Worm (Caenorhabditis elegans) whole organism, young adult: ENCODE measurements around the gene bpnt-1.

Source experiments
- ZK185.1 ChIP-seq: sonication (generic microtip); optimal IDR thresholded peaks from 2 replicates; lab custom pipeline; 2016; ENCODE audit warnings: mild to moderate bottlenecking, missing genetic modification characterization, missing compliant biosample characterization; ENCODE audit not compliant: poor library complexity, severe bottlenecking
- egl-18 ChIP-seq: fragments of 200-800 bp; sonication (Bioruptor generic); IDR thresholded peaks from 2 replicates; pipeline ENCODE4 v1.3.6; 2022; ENCODE audit warnings: missing genetic modification reagents, missing genetic modification characterization, missing compliant biosample characterization
- hsf-1 ChIP-seq: fragments of 200-800 bp; sonication (Bioruptor generic); IDR thresholded peaks from 2 replicates; pipeline ENCODE4 v1.3.6; 2022; ENCODE audit warnings: missing genetic modification reagents, missing genetic modification characterization, missing compliant biosample characterization
- lsl-1 ChIP-seq: fragments of 200-800 bp; sonication (Bioruptor generic); optimal IDR thresholded peaks from 2 replicates; lab custom pipeline; 2018; ENCODE audit warnings: mild to moderate bottlenecking, missing genetic modification characterization, moderate library complexity, missing compliant biosample characterization
- nhr-90 ChIP-seq: sonication (generic microtip); optimal IDR thresholded peaks from 2 replicates; lab custom pipeline; 2016; ENCODE audit warnings: missing genotype, mild to moderate bottlenecking, missing genetic modification characterization, missing compliant biosample characterization
- xnd-1 ChIP-seq: sonication (generic microtip); optimal IDR thresholded peaks from 2 replicates; lab custom pipeline; 2016; ENCODE audit warnings: missing genotype, missing genetic modification reagents, missing genetic modification characterization, missing compliant biosample characterization

DNA sequence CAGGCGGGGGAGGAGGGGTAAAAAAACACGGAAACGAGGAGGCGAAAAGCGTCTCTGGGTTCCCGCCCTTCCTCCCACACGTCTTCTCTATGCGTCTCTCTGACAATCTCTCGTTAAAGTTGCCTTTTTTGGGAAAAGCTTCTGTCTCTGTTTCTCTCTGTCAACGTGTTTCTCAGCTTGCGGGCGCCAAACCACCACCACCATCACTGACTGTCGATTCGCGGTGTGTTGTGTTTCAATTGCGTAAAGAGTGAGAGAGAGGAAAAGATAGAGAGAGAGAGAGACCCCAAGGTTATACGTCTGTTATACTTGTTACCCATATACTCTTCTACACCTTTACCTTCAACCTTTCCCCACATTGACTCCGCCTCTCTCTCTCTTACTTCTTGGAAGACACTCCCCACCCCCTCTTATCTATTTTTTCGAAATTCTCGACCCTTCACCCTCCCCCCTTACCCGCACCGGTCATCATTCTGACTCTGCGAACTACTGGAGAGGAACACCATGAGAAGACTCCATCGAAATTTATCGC lies 27.5 kb upstream of the bpnt-1 start, which contains the start of gene mlt-7:
- no peak for TF ChIP-seq nhr-90 (tag; lab: Kevin White, UChicago)
- no peak for TF ChIP-seq ZK185.1 (tag; lab: Kevin White, UChicago)
- no peak for TF ChIP-seq egl-18 (GFP tag; lab: Robert Waterston, UW)
- TF ChIP-seq xnd-1 = no peak
- no peak for TF ChIP-seq hsf-1 (GFP tag; lab: Robert Waterston, UW)
- TF ChIP-seq lsl-1 (GFP tag; lab: Kevin White, UChicago) = no peak
